Worm (Caenorhabditis elegans) whole organism, L4/young adult: ENCODE measurements around the gene pyt-1.

Source experiments
- W03F9.2 ChIP-seq: fragments of 150-350 bp; optimal IDR thresholded peaks from 2 replicates; lab custom pipeline; 2014; ENCODE audit warnings: missing biosample characterization, missing genetic modification characterization
- him-1 ChIP-seq: sonication (generic microtip); optimal IDR thresholded peaks from 2 replicates; lab custom pipeline; 2016; ENCODE audit warnings: missing genotype, missing genetic modification reagents, missing genetic modification characterization, missing compliant biosample characterization

DNA sequence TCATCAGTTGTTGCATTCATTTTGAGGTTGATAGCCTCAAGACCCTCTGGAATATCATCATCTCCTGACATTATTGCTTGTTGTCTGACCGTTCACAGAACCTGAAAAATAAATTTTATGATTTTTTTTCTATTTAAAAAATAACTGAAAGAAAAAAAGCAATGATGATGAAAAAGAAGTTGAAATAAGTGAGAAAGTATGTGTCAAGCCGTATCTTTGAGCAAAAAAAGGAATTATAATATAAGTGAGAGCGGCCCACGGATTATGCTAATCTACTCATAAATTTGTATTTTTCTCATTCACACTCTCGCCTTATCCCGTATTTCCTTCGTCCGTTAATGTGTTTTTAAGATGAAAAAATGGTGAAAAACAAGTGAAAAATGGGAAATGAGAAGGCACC lies 41.1 kb upstream of the pyt-1 start, which contains the start of gene ric-4:
- TF ChIP-seq W03F9.2 (tag; lab: Kevin White, UChicago) (no peak), him-1 (tag; lab: Kevin White, UChicago) (no peak)
